Worm (Caenorhabditis elegans) whole organism, L1 larva: ENCODE data around the gene F13H10.9.

ENCODE experiments used
- F16B12.6 ChIP-seq: fragments of 150-350 bp; optimal IDR thresholded peaks from 2 replicates; lab custom pipeline; 2014; ENCODE audit warnings: missing biosample characterization, missing genetic modification characterization
- aha-1 ChIP-seq: fragments of 150-350 bp; optimal IDR thresholded peaks from 2 replicates; lab custom pipeline; 2014; ENCODE audit warnings: missing biosample characterization, missing genetic modification characterization
- aly-2 ChIP-seq: fragments of 150-350 bp; optimal IDR thresholded peaks from 2 replicates; lab custom pipeline; 2014; ENCODE audit warnings: missing biosample characterization, missing genetic modification characterization
- blmp-1 ChIP-seq: fragments of 150-350 bp; optimal IDR thresholded peaks from 2 replicates; lab custom pipeline; 2014; ENCODE audit warnings: missing biosample characterization, missing genetic modification characterization
- ceh-8 ChIP-seq: fragments of 200-800 bp; sonication (Bioruptor generic); optimal IDR thresholded peaks from 2 replicates; lab custom pipeline; 2018; ENCODE audit warnings: mild to moderate bottlenecking, missing genetic modification characterization, moderate library complexity, missing compliant biosample characterization
- ceh-88 ChIP-seq: fragments of 200-800 bp; sonication (Bioruptor generic); IDR thresholded peaks from 2 replicates; pipeline ENCODE4 v1.3.6; 2022; ENCODE audit warnings: missing genetic modification characterization, missing compliant biosample characterization
- ceh-90 ChIP-seq: sonication (generic microtip); optimal IDR thresholded peaks from 2 replicates; lab custom pipeline; 2016; ENCODE audit warnings: missing genetic modification characterization, missing compliant biosample characterization
- dpl-1 ChIP-seq, 3 experiments: fragments of 150-350 bp in 2 of 3; sonication (generic microtip) in 1 of 3; optimal IDR thresholded peaks; 2 replicates each; lab custom pipeline; 2014 to 2017; ENCODE audit warnings: missing biosample characterization in 3 of 3, missing genetic modification characterization in 3 of 3, missing genetic modification reagents in 3 of 3
- efl-1 ChIP-seq, 4 experiments: fragments of 150-350 bp; optimal IDR thresholded peaks in 3 of 4; peaks in 1 of 4; 1 replicate in 1 of 4; 2 replicates in 3 of 4; lab custom pipeline; 2014; ENCODE audit warnings: missing biosample characterization in 2 of 4, missing genetic modification characterization in 2 of 4, missing genetic modification reagents in 2 of 4
- egl-27 ChIP-seq, 2 experiments: fragments of 150-350 bp in 1 of 2; sonication (generic microtip); optimal IDR thresholded peaks; 3 replicates each; lab custom pipeline; 2017 to 2018; ENCODE audit warnings: missing biosample characterization in 2 of 2, missing genetic modification characterization in 2 of 2, missing genetic modification reagents in 2 of 2
- elt-2 ChIP-seq: sonication (generic microtip); optimal IDR thresholded peaks from 2 replicates; lab custom pipeline; 2016; ENCODE audit warnings: missing genetic modification characterization, mild to moderate bottlenecking, inconsistent platforms, missing compliant biosample characterization, missing genetic modification reagents
- elt-3 ChIP-seq, 6 experiments: fragments of 150-350 bp in 1 of 6; sonication (generic microtip); optimal IDR thresholded peaks; 2 replicates each; lab custom pipeline; 2017 to 2018; ENCODE audit warnings: missing biosample characterization in 6 of 6, missing genetic modification characterization in 6 of 6, inconsistent platforms in 1 of 6
- ets-5 ChIP-seq: fragments of 200-800 bp; sonication (Bioruptor generic); IDR thresholded peaks from 2 replicates; pipeline ENCODE4 v1.3.6; 2022; ENCODE audit warnings: missing genetic modification characterization, missing compliant biosample characterization
- fkh-10 ChIP-seq: sonication (generic microtip); optimal IDR thresholded peaks from 2 replicates; lab custom pipeline; 2017; ENCODE audit warnings: missing biosample characterization, missing genetic modification reagents, missing genetic modification characterization
- fos-1 ChIP-seq: fragments of 150-350 bp; optimal IDR thresholded peaks from 2 replicates; lab custom pipeline; 2014; ENCODE audit warnings: missing biosample characterization, missing genetic modification characterization
- grh-1 ChIP-seq: fragments of 200-800 bp; sonication (Bioruptor generic); IDR thresholded peaks from 2 replicates; pipeline ENCODE4 v1.3.6; 2022; ENCODE audit warnings: missing genetic modification reagents, missing genetic modification characterization, missing compliant biosample characterization
- hpl-2 ChIP-seq: fragments of 150-350 bp; optimal IDR thresholded peaks from 2 replicates; lab custom pipeline; 2014; ENCODE audit warnings: missing biosample characterization, missing genetic modification reagents, missing genetic modification characterization
- isw-1 ChIP-seq: fragments of 200-800 bp; sonication (Bioruptor generic); IDR thresholded peaks from 2 replicates; pipeline ENCODE4 v1.3.6; 2022; ENCODE audit warnings: missing genetic modification characterization, missing compliant biosample characterization
- jun-1 ChIP-seq: fragments of 150-350 bp; optimal IDR thresholded peaks from 2 replicates; lab custom pipeline; 2014; ENCODE audit warnings: missing biosample characterization, missing genetic modification reagents, missing genetic modification characterization
- lin-13 ChIP-seq: fragments of 150-350 bp; optimal IDR thresholded peaks from 2 replicates; lab custom pipeline; 2014; ENCODE audit warnings: missing biosample characterization, missing genetic modification reagents, missing genetic modification characterization
- lin-14 ChIP-seq: fragments of 200-800 bp; sonication (Bioruptor generic); optimal IDR thresholded peaks from 2 replicates; lab custom pipeline; 2018; ENCODE audit warnings: mild to moderate bottlenecking, missing genetic modification characterization, moderate library complexity, missing compliant biosample characterization
- lin-15B ChIP-seq: fragments of 150-350 bp; sonication (generic microtip); optimal IDR thresholded peaks from 3 replicates; lab custom pipeline; 2014; ENCODE audit warnings: missing biosample characterization, missing genetic modification characterization
- lin-35 ChIP-seq, 2 experiments: fragments of 150-350 bp; optimal IDR thresholded peaks; 2 replicates each; lab custom pipeline; 2014; ENCODE audit warnings: missing biosample characterization in 2 of 2, missing genetic modification characterization in 2 of 2, missing genetic modification reagents in 2 of 2
- lin-39 ChIP-seq: fragments of 150-350 bp; optimal IDR thresholded peaks from 2 replicates; lab custom pipeline; 2014; ENCODE audit warnings: missing biosample characterization, missing genetic modification reagents, missing genetic modification characterization
- mep-1 ChIP-seq: fragments of 150-350 bp; optimal IDR thresholded peaks from 2 replicates; lab custom pipeline; 2014; ENCODE audit warnings: missing biosample characterization, missing genetic modification characterization
- nhr-11 ChIP-seq: fragments of 150-350 bp; optimal IDR thresholded peaks from 2 replicates; lab custom pipeline; 2014; ENCODE audit warnings: missing biosample characterization, missing genetic modification characterization
- nhr-12 ChIP-seq: sonication (generic microtip); optimal IDR thresholded peaks from 2 replicates; lab custom pipeline; 2017; ENCODE audit warnings: missing biosample characterization, missing genetic modification characterization
- nhr-20 ChIP-seq: sonication (generic microtip); optimal IDR thresholded peaks from 2 replicates; lab custom pipeline; 2016; ENCODE audit warnings: mild to moderate bottlenecking, missing genetic modification characterization, missing compliant biosample characterization
- nhr-47 ChIP-seq: sonication (generic microtip); optimal IDR thresholded peaks from 2 replicates; lab custom pipeline; 2016; ENCODE audit warnings: mild to moderate bottlenecking, missing genetic modification characterization, moderate library complexity, missing compliant biosample characterization
- nhr-71 ChIP-seq: sonication (generic microtip); optimal IDR thresholded peaks from 2 replicates; lab custom pipeline; 2016; ENCODE audit warnings: mild to moderate bottlenecking, missing genetic modification characterization, moderate library complexity, missing compliant biosample characterization
- nhr-76 ChIP-seq: sonication (generic microtip); optimal IDR thresholded peaks from 2 replicates; lab custom pipeline; 2017; ENCODE audit warnings: missing biosample characterization, missing genetic modification characterization
- nhr-77 ChIP-seq: fragments of 150-350 bp; optimal IDR thresholded peaks from 2 replicates; lab custom pipeline; 2014; ENCODE audit warnings: missing biosample characterization, missing genetic modification characterization
- nhr-84 ChIP-seq: sonication (generic microtip); optimal IDR thresholded peaks from 2 replicates; lab custom pipeline; 2017; ENCODE audit warnings: missing biosample characterization, missing genetic modification characterization
- nhr-85 ChIP-seq: sonication (generic microtip); peaks from one replicate; lab custom pipeline; 2016; ENCODE audit warnings: missing genetic modification characterization, inconsistent platforms, missing compliant biosample characterization
- nhr-90 ChIP-seq: sonication (generic microtip); optimal IDR thresholded peaks from 2 replicates; lab custom pipeline; 2016; ENCODE audit warnings: mild to moderate bottlenecking, missing genetic modification characterization, missing compliant biosample characterization; ENCODE audit not compliant: poor library complexity
- pax-3 ChIP-seq: fragments of 200-800 bp; sonication (Bioruptor generic); optimal IDR thresholded peaks from 2 replicates; lab custom pipeline; 2018; ENCODE audit warnings: mild to moderate bottlenecking, missing genetic modification characterization, moderate library complexity, missing compliant biosample characterization
- pqm-1 ChIP-seq: sonication (generic microtip); optimal IDR thresholded peaks from 3 replicates; lab custom pipeline; 2017; ENCODE audit warnings: missing biosample characterization, missing genetic modification characterization
- rnt-1 ChIP-seq: sonication (generic microtip); optimal IDR thresholded peaks from 2 replicates; lab custom pipeline; 2016; ENCODE audit warnings: mild to moderate bottlenecking, missing genetic modification characterization, moderate library complexity, missing compliant biosample characterization
- skn-1 ChIP-seq: fragments of 150-350 bp; optimal IDR thresholded peaks from 2 replicates; lab custom pipeline; 2014; ENCODE audit warnings: missing biosample characterization, missing genetic modification characterization
- sup-37 ChIP-seq: fragments of 200-800 bp; sonication (Bioruptor generic); optimal IDR thresholded peaks from 2 replicates; lab custom pipeline; 2018; ENCODE audit warnings: mild to moderate bottlenecking, missing genetic modification characterization, missing compliant biosample characterization
- swsn-7 ChIP-seq: sonication (generic microtip); optimal IDR thresholded peaks from 2 replicates; lab custom pipeline; 2016; ENCODE audit warnings: missing genetic modification characterization, missing compliant biosample characterization
- tlp-1 ChIP-seq: fragments of 150-350 bp; optimal IDR thresholded peaks from 2 replicates; lab custom pipeline; 2014; ENCODE audit warnings: missing biosample characterization, missing genetic modification characterization
- unc-30 ChIP-seq: sonication (generic microtip); optimal IDR thresholded peaks from 2 replicates; lab custom pipeline; 2017; ENCODE audit warnings: missing biosample characterization, missing genetic modification characterization
- unc-86 ChIP-seq: sonication (generic microtip); optimal IDR thresholded peaks from 2 replicates; lab custom pipeline; 2016; ENCODE audit warnings: missing genetic modification characterization, missing compliant biosample characterization
- vab-15 ChIP-seq: sonication (generic microtip); optimal IDR thresholded peaks from 2 replicates; lab custom pipeline; 2017; ENCODE audit warnings: missing genotype, mild to moderate bottlenecking, missing genetic modification characterization, missing compliant biosample characterization
- zag-1 ChIP-seq: fragments of 150-350 bp; optimal IDR thresholded peaks from 2 replicates; lab custom pipeline; 2014; ENCODE audit warnings: missing biosample characterization, missing genetic modification characterization
- ztf-4 ChIP-seq: fragments of 150-350 bp; optimal IDR thresholded peaks from 2 replicates; lab custom pipeline; 2014; ENCODE audit warnings: missing biosample characterization, missing genetic modification characterization

Gene F13H10.9

DNA sequence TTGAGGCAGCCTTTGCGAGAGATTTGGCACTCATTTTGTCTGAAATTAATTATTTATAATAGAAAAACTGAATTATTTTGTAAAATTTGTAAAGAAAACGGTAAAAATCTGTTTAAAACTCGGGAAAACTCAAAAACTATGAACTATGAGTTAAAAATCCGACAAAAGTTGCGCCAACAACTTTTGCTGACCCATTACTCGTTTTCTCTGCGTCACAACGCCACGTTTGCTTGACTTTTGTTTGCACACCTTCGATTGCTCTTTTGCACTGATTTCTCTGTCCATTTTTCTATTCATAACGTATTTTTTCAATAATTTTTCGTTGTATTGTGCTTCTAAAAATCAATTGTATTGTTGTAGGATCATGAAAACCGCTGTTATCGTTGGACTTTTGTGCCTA is 34.5 kb downstream of the F13H10.9 start, which contains the start of gene fkb-1 (continued):
- TF ChIP-seq pqm-1 (tag; lab: Kevin White, UChicago) (no peak), lin-39 (tag; lab: Kevin White, UChicago) (peak; percentile 54), tlp-1 (no peak), lin-15B (peak; percentile 6), ztf-4 (tag; lab: Kevin White, UChicago) (no peak), unc-30 (tag; lab: Kevin White, UChicago) (no peak), lin-13 (GFP tag; lab: Kevin White, UChicago) (peak; percentile 47), nhr-76 (tag; lab: Kevin White, UChicago) (no peak), ceh-8 (GFP tag; lab: Kevin White, UChicago) (peak; percentile 6), lin-35 (GFP tag; optimal IDR thresholded peaks at IDR 0.05; lab: Kevin White, UChicago) (peak; percentile 79), hpl-2 (GFP tag; lab: Kevin White, UChicago) (no peak), dpl-1 (GFP tag; optimal IDR thresholded peaks at IDR 0.05; lab: Kevin White, UChicago) (peak; percentile 59 to 75 (median 74)), elt-3 (tag; optimal IDR thresholded peaks at IDR 0.05; lab: Kevin White, UChicago) (peak in 1 of 6 experiments; percentile 45), vab-15 (tag; lab: Kevin White, UChicago) (no peak), nhr-77 (peak; percentile 39), lin-14 (GFP tag; lab: Kevin White, UChicago) (peak; percentile 82), ets-5 (GFP tag; lab: Robert Waterston, UW) (no peak), rnt-1 (tag; lab: Kevin White, UChicago) (peak; percentile 74), jun-1 (tag; lab: Kevin White, UChicago) (peak; percentile 30), nhr-20 (tag; lab: Kevin White, UChicago) (peak; percentile 79), egl-27 (tag; optimal IDR thresholded peaks at IDR 0.05; lab: Kevin White, UChicago) (no peak), fkh-10 (GFP tag; lab: Kevin White, UChicago) (no peak), aly-2 (no peak), fos-1 (peak; percentile 27), grh-1 (GFP tag; lab: Robert Waterston, UW) (no peak), swsn-7 (tag; lab: Kevin White, UChicago) (peak; percentile 79), zag-1 (tag; lab: Kevin White, UChicago) (no peak), nhr-12 (tag; lab: Kevin White, UChicago) (no peak), nhr-47 (tag; lab: Kevin White, UChicago) (peak; percentile 80), blmp-1 (peak; percentile 29), isw-1 (GFP tag; lab: Robert Waterston, UW) (peak; percentile 43)
- TF ChIP-seq, all 84 proteins: peak for 43

DNA sequence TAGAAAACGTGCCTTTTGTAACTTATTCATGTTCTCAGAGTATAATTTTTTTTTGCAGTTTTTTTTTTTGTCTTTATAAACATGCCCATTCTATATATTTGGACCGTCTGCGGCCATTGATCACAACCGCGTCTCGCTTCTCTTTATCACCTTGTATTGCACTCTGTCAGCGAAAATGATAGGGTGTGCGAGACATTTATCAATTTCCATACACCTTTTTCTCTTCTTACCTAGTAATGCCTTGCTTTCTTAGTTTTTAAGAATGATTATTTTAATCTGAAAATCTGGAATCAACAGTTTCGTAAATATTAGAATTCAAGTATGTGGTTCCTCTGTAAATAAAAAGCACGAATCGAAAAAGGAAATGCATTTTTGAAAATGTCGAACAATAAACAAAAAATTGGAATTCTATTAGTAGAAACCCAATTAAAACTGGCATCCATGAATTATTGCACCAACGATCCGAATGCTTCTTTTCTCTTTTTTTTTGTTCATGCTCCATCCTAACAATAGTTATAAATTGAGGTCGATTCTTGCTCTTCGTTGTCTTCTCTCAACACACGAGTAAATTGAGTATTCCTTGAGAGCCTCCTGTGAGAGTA is 35.5 kb downstream of the F13H10.9 start:
- TF ChIP-seq nhr-90 (tag; lab: Kevin White, UChicago) (peak; percentile 17), nhr-77 (no peak), nhr-71 (tag; lab: Kevin White, UChicago) (peak; percentile 9), elt-2 (peak; percentile 12), efl-1 (optimal IDR thresholded peaks at IDR 0.05; lab: Kevin White, UChicago) (no peak), efl-1 (GFP tag; optimal IDR thresholded peaks at IDR 0.05 in 1 of 2; lab: Kevin White, UChicago) (peak in 1 of 2 experiments; percentile 32), zag-1 (tag; lab: Kevin White, UChicago) (peak; percentile 76), skn-1 (no peak)

DNA sequence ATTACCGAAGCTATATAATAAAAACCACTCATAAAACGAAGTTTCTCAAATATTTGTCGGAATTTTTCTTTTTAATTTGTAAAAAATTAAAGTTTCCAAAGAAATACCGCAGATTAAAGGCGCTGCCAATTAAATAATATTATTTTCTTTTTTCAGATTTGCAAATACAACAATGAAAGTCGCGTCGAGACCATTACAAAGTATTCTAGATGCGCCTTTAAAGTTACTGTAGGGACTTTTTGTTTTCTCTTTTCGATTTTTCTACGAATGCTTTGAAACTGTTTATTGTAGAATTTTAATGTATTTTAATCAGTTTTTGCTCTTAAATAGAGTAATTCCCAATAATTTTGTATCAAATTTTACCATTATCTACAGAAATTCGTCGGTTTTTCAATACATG is 36.5 kb downstream of the F13H10.9 start:
- no peak for TF ChIP-seq nhr-84
- TF ChIP-seq ceh-88 (GFP tag; lab: Robert Waterston, UW) = no peak
- TF ChIP-seq nhr-11 (tag; lab: Kevin White, UChicago) = no peak
- no peak for TF ChIP-seq tlp-1

DNA sequence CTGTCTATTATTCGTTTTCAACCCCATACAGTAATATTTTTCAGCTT is 36.7 kb downstream of the F13H10.9 start, which contains the start of gene kdin-1:
Gene kdin-1, plus strand, starts transcription at position 38 of the 47 bp plus-strand sequence.
- TF ChIP-seq pax-3 (tag; lab: Kevin White, UChicago) = no peak
- no peak for TF ChIP-seq ceh-90
- TF ChIP-seq grh-1 (GFP tag; lab: Robert Waterston, UW) = no peak
- no peak for TF ChIP-seq nhr-77
- no peak for TF ChIP-seq mep-1
- TF ChIP-seq sup-37 (GFP tag; lab: Kevin White, UChicago) = no peak
- no peak for TF ChIP-seq aly-2
- no peak for TF ChIP-seq aha-1 (tag; lab: Kevin White, UChicago)
- TF ChIP-seq lin-35 (GFP tag; optimal IDR thresholded peaks at IDR 0.05; lab: Kevin White, UChicago) = no peak
- TF ChIP-seq nhr-85 = no peak
- no peak for TF ChIP-seq lin-39 (tag; lab: Kevin White, UChicago)
- no peak for TF ChIP-seq F16B12.6 (tag; lab: Kevin White, UChicago)
- TF ChIP-seq unc-86 (tag; lab: Kevin White, UChicago) = no peak
